Worm (Caenorhabditis elegans): ENCODE measurements around the gene flap-1.

DNA sequence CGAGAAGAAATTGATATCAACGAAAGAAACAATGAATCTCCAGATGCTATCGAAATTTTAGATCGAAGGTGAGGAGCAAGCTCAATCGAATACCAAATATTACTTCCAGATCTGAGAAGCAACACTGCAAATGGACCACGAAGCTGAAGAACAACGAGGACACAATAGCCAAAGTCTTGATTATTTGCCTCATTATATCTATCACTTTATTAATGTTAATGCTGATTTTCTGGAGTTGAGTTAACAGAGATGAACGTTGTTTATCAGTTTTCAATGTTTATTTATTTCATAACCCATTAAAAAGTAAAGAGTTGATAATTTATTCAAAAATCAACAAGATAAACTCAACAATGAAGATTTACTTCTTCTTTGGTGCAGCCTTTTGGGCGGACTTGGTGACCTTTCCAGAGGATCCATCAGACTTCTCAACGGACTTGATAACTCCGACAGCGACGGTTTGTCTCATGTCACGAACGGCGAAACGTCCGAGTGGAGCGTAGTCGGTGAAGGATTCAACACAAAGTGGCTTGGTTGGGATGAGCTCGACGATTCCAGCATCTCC lies 41.2 kb upstream of the flap-1 start:
- TF ChIP-seq fkh-10 (GFP tag; optimal IDR thresholded peaks at IDR 0.05): no peak
- TF ChIP-seq aly-2 (tag; optimal IDR thresholded peaks at IDR 0.05): no peak
- TF ChIP-seq aha-1 (tag): peak; percentile 20
- no peak for TF ChIP-seq D1046.2 (GFP tag; IDR thresholded peaks at IDR 0.05)
- TF ChIP-seq unc-62 (GFP tag; optimal IDR thresholded peaks at IDR 0.05 in 1 of 2): no peak
- no peak for TF ChIP-seq unc-62 (tag; optimal IDR thresholded peaks at IDR 0.05)
- TF ChIP-seq nhr-11 (tag; optimal IDR thresholded peaks at IDR 0.05): no peak
- TF ChIP-seq dpl-1 (GFP tag; optimal IDR thresholded peaks at IDR 0.05): no peak
- TF ChIP-seq F49E8.2 (tag; optimal IDR thresholded peaks at IDR 0.05; ENCODE audit: borderline replicate concordance): peak; percentile 90
- TF ChIP-seq lin-15B (tag; optimal IDR thresholded peaks at IDR 0.05): no peak
- no peak for TF ChIP-seq snpc-4 (tag; optimal IDR thresholded peaks at IDR 0.05)
